Fruit fly (Drosophila melanogaster) whole organism, wandering third instar larva: ENCODE results near the gene her.

ENCODE experiments used
- Hr78 ChIP-seq: fragments of >200 bp; optimal IDR thresholded peaks from 2 replicates; lab custom pipeline; 2017; ENCODE audit warnings: missing biosample characterization, missing genetic modification characterization
- Jra ChIP-seq: sonication (Bioruptor generic); optimal IDR thresholded peaks from 2 replicates; lab custom pipeline; 2016; ENCODE audit warnings: missing biosample characterization, missing genetic modification characterization
- Vsx2 ChIP-seq: fragments of 200-300, 225-300 bp; sonication (Bioruptor generic); optimal IDR thresholded peaks from 2 replicates; lab custom pipeline; 2018; ENCODE audit warnings: missing biosample characterization, missing genetic modification characterization; ENCODE audit not compliant: partially characterized antibody

DNA sequence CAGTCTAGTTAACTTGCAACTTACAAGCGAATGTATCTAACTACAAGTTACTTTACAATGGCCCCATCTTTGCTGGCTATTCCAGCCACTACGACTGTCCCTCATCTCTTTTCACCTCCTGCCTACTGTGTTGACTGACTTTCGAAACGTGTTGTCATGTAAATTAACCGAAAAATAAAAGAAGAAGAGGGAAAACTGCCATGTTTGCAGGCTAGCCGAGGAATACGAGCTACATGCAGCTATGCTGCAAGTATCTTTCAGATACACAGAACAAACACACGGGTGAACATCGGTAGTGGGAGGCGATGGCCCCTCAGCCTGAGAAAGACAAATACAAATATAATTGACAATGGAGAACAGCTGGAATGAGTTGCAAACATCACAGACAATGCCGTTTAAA is 33.7 kb downstream of the her start:
- TF ChIP-seq Vsx2 (GFP tag; lab: Kevin White, UChicago) (no peak), Jra (no peak), Hr78 (GFP tag; lab: Kevin White, UChicago) (no peak)
